Fruit fly (Drosophila melanogaster) Kc167 (cell line): ENCODE results near the gene CG13390.

Experiments
- Myc ChIP-seq: fragments of >200 bp; optimal IDR thresholded peaks from 2 replicates; lab custom pipeline; 2017; ENCODE audit warnings: missing external identifiers
- Sin3A ChIP-seq: fragments of >200 bp; optimal IDR thresholded peaks from 2 replicates; lab custom pipeline; 2018; ENCODE audit warnings: missing external identifiers
- h ChIP-seq: fragments of >200 bp; optimal IDR thresholded peaks from 3 replicates; lab custom pipeline; 2018; ENCODE audit warnings: missing external identifiers
- insv ChIP-seq: fragments of >200 bp; optimal IDR thresholded peaks from 3 replicates; lab custom pipeline; 2018; ENCODE audit warnings: missing external identifiers
- psq ChIP-seq: fragments of >200 bp; optimal IDR thresholded peaks from 2 replicates; lab custom pipeline; 2017; ENCODE audit warnings: missing external identifiers
- ttk ChIP-seq: sonication (Bioruptor generic); optimal IDR thresholded peaks from 2 replicates; lab custom pipeline; 2017; ENCODE audit warnings: missing external identifiers

The CG13390 gene

DNA sequence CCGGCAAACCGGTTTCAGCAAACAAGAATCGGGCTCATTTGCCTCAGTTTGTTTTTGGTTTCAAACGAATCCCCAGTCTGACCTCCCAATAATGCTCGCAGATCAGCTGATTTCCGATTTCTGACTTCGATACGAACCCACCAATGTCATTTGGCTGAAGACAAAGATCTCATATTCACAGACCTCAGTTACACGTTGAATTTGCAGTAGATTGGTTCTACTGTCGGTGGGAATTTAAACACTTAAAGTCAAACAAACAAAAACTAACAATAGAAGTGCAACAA, 49.4 kb downstream of the CG13390 start, which contains the start of gene CG14275:
TSS of gene CG14275 (plus strand) at position 185 of the 284 bp plus-strand sequence.
- TF ChIP-seq Myc (lab: Kevin White, UChicago), result no peak
- TF ChIP-seq Sin3A (lab: Kevin White, UChicago), result no peak
- TF ChIP-seq psq (lab: Kevin White, UChicago), result no peak
- TF ChIP-seq ttk (lab: Kevin White, UChicago), result no peak

DNA sequence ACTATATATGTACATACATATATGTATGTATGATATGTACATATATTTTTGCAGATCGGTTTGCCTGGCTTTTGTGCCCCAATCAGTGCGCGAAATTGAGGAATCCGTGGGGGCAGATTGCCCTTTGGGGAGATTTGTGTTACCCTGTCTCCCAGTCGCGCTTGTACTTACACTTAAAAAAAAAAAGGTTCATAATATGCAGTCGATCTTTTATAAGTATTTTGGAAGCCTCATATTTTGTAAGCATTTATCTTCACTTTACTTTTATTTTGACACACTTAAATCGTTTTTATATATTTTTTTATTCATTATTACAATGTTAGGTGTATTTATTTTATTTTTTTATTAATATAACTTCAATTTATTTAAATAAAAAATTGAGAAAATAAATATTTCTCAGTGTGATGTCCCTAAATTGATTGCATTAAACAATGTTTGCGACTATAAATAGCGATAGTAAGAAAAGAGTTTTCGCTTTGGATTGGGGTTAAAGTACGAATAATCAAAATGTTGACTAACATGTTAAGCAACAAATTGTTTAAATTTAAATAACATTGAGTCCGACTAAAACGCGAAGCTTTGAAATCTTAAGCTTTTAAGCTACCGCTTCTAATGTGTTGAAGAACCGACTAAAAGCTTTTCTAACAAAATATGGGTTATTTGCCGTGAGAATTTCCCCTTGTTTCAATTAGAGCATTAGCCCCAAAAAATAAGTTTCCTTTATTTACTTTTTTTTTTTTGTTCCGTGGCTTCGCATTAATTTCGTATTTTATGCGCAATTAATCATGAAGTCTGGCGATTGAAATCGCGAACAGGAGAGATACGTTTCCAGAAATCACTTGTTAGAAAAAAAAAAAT, 50.0 kb downstream of the CG13390 start:
- TF ChIP-seq insv (lab: Kevin White, UChicago), result no peak
- no peak for TF ChIP-seq psq (lab: Kevin White, UChicago)
- no peak for TF ChIP-seq Myc (lab: Kevin White, UChicago)
- TF ChIP-seq Sin3A (lab: Kevin White, UChicago), result no peak
- TF ChIP-seq h (lab: Kevin White, UChicago), result no peak
- no peak for TF ChIP-seq ttk (lab: Kevin White, UChicago)
